Worm (Caenorhabditis elegans) whole organism, L2 larva: ENCODE measurements around the gene C28C12.11.

Experiments
- F13H6.1 ChIP-seq: sonication (generic microtip); optimal IDR thresholded peaks from 2 replicates; lab custom pipeline; 2016; ENCODE audit warnings: missing genetic modification characterization, missing compliant biosample characterization
- Y55F3AM.14 ChIP-seq: fragments of 200-800 bp; sonication (Bioruptor generic); optimal IDR thresholded peaks from 2 replicates; lab custom pipeline; 2018; ENCODE audit warnings: mild to moderate bottlenecking, missing genetic modification characterization, missing compliant biosample characterization
- ZK546.5 ChIP-seq: sonication (generic microtip); optimal IDR thresholded peaks from 2 replicates; lab custom pipeline; 2017; ENCODE audit warnings: missing biosample characterization, missing genetic modification characterization
- alr-1 ChIP-seq: fragments of 150-350 bp; optimal IDR thresholded peaks from 2 replicates; lab custom pipeline; 2014; ENCODE audit warnings: missing biosample characterization, missing genetic modification characterization
- aly-2 ChIP-seq: fragments of 150-350 bp; optimal IDR thresholded peaks from 2 replicates; lab custom pipeline; 2014; ENCODE audit warnings: missing biosample characterization, missing genetic modification characterization
- blmp-1 ChIP-seq: sonication (generic microtip); optimal IDR thresholded peaks from 2 replicates; lab custom pipeline; 2017; ENCODE audit warnings: missing genetic modification characterization, mild to moderate bottlenecking, missing compliant biosample characterization, antibody characterized with exemption, moderate library complexity; ENCODE audit not compliant: insufficient read depth
- ceh-16 ChIP-seq: fragments of 150-350 bp; optimal IDR thresholded peaks from 2 replicates; lab custom pipeline; 2014; ENCODE audit warnings: missing biosample characterization, missing genetic modification characterization
- ceh-82 ChIP-seq: fragments of 150-350 bp; optimal IDR thresholded peaks from 2 replicates; lab custom pipeline; 2014; ENCODE audit warnings: missing biosample characterization, missing genetic modification characterization
- crh-2 ChIP-seq: sonication (generic microtip); optimal IDR thresholded peaks from 2 replicates; lab custom pipeline; 2017; ENCODE audit warnings: missing biosample characterization, missing genetic modification characterization
- dmd-4 ChIP-seq: sonication (generic microtip); optimal IDR thresholded peaks from 2 replicates; lab custom pipeline; 2017; ENCODE audit warnings: missing biosample characterization, missing genetic modification characterization
- egl-27 ChIP-seq: sonication (generic microtip); optimal IDR thresholded peaks from 3 replicates; lab custom pipeline; 2017; ENCODE audit warnings: missing biosample characterization, missing genetic modification reagents, missing genetic modification characterization
- elt-3 ChIP-seq: sonication (generic microtip); optimal IDR thresholded peaks from 2 replicates; lab custom pipeline; 2017; ENCODE audit warnings: missing biosample characterization, missing genetic modification characterization
- fos-1 ChIP-seq: fragments of 150-350 bp; optimal IDR thresholded peaks from 2 replicates; lab custom pipeline; 2014; ENCODE audit warnings: missing biosample characterization, missing genetic modification characterization
- lin-11 ChIP-seq: fragments of 150-350 bp; sonication (generic microtip); optimal IDR thresholded peaks from 2 replicates; lab custom pipeline; 2014; ENCODE audit warnings: missing biosample characterization, missing genetic modification characterization, inconsistent platforms, mixed read lengths
- lin-13 ChIP-seq: fragments of 150-350 bp; optimal IDR thresholded peaks from 2 replicates; lab custom pipeline; 2014; ENCODE audit warnings: missing biosample characterization, missing genetic modification reagents, missing genetic modification characterization
- lin-39 ChIP-seq: fragments of 150-350 bp; optimal IDR thresholded peaks from 2 replicates; lab custom pipeline; 2014; ENCODE audit warnings: missing biosample characterization, missing genetic modification reagents, missing genetic modification characterization
- lsy-2 ChIP-seq, 2 experiments: fragments of 150-350 bp in 1 of 2; sonication (generic microtip) in 1 of 2; optimal IDR thresholded peaks; 2 replicates each; lab custom pipeline; 2014 to 2017; ENCODE audit warnings: missing biosample characterization in 2 of 2, missing genetic modification characterization in 2 of 2
- mab-5 ChIP-seq: fragments of 150-350 bp; optimal IDR thresholded peaks from 2 replicates; lab custom pipeline; 2014; ENCODE audit warnings: missing biosample characterization, missing genetic modification characterization
- mdl-1 ChIP-seq, 2 experiments: fragments of 150-350 bp in 1 of 2; sonication (generic microtip) in 1 of 2; optimal IDR thresholded peaks; 2 replicates each; lab custom pipeline; 2017; ENCODE audit warnings: missing biosample characterization in 2 of 2, missing genetic modification characterization in 2 of 2
- nhr-10 ChIP-seq: sonication (generic microtip); optimal IDR thresholded peaks from 2 replicates; lab custom pipeline; 2017; ENCODE audit warnings: missing biosample characterization, missing genetic modification characterization
- nhr-11 ChIP-seq: fragments of 150-350 bp; optimal IDR thresholded peaks from 2 replicates; lab custom pipeline; 2014; ENCODE audit warnings: missing biosample characterization, missing genetic modification characterization
- nhr-12 ChIP-seq: fragments of 150-350 bp; optimal IDR thresholded peaks from 2 replicates; lab custom pipeline; 2014; ENCODE audit warnings: missing biosample characterization, missing genetic modification characterization
- nhr-21 ChIP-seq: fragments of 150-350 bp; optimal IDR thresholded peaks from 2 replicates; lab custom pipeline; 2014; ENCODE audit warnings: missing biosample characterization, missing genetic modification characterization
- nhr-23 ChIP-seq: fragments of 150-350 bp; optimal IDR thresholded peaks from 2 replicates; lab custom pipeline; 2014; ENCODE audit warnings: missing biosample characterization, missing genetic modification reagents, missing genetic modification characterization
- nhr-25 ChIP-seq: fragments of 150-350 bp; sonication (generic microtip); optimal IDR thresholded peaks from 3 replicates; lab custom pipeline; 2014; ENCODE audit warnings: missing biosample characterization, missing genetic modification characterization
- nhr-6 ChIP-seq: fragments of 150-350 bp; optimal IDR thresholded peaks from 2 replicates; lab custom pipeline; 2014; ENCODE audit warnings: missing biosample characterization, missing genetic modification characterization
- nhr-77 ChIP-seq: fragments of 150-350 bp; optimal IDR thresholded peaks from 2 replicates; lab custom pipeline; 2014; ENCODE audit warnings: missing biosample characterization, missing genetic modification characterization
- peb-1 ChIP-seq: fragments of 150-350 bp; optimal IDR thresholded peaks from 2 replicates; lab custom pipeline; 2014; ENCODE audit warnings: missing biosample characterization, missing genetic modification characterization
- sem-4 ChIP-seq: fragments of 150-350 bp; optimal IDR thresholded peaks from 2 replicates; lab custom pipeline; 2014; ENCODE audit warnings: missing biosample characterization, missing genetic modification reagents, missing genetic modification characterization
- sma-3 ChIP-seq: sonication (generic microtip); optimal IDR thresholded peaks from 2 replicates; lab custom pipeline; 2016; ENCODE audit warnings: missing genetic modification reagents, missing genetic modification characterization, missing compliant biosample characterization
- sma-9 ChIP-seq, 2 experiments: fragments of 150-350 bp in 1 of 2; sonication (generic microtip) in 1 of 2; optimal IDR thresholded peaks; 2 replicates each; lab custom pipeline; 2014 to 2016; ENCODE audit warnings: missing genetic modification characterization in 2 of 2, mild to moderate bottlenecking in 1 of 2, missing biosample characterization in 1 of 2, missing compliant biosample characterization in 1 of 2, missing genetic modification reagents in 1 of 2, moderate library complexity in 1 of 2
- unc-55 ChIP-seq: fragments of 150-350 bp; sonication (generic microtip); optimal IDR thresholded peaks from 3 replicates; lab custom pipeline; 2014; ENCODE audit warnings: missing biosample characterization, missing genetic modification reagents, missing genetic modification characterization
- zag-1 ChIP-seq: fragments of 150-350 bp; optimal IDR thresholded peaks from 2 replicates; lab custom pipeline; 2014; ENCODE audit warnings: missing biosample characterization, missing genetic modification characterization
- ztf-1 ChIP-seq: fragments of 200-800 bp; sonication (Bioruptor generic); conservative IDR thresholded peaks from 2 replicates; pipeline ENCODE4 v1.3.6; 2022; ENCODE audit warnings: missing genetic modification characterization, missing compliant biosample characterization
- ztf-11 ChIP-seq: sonication (generic microtip); optimal IDR thresholded peaks from 2 replicates; lab custom pipeline; 2017; ENCODE audit warnings: missing biosample characterization, missing genetic modification characterization
- ztf-4 ChIP-seq: fragments of 150-350 bp; optimal IDR thresholded peaks from 2 replicates; lab custom pipeline; 2014; ENCODE audit warnings: missing biosample characterization, missing genetic modification characterization

C28C12.11 gene

ce11 chrIV:8460208-8460607, 13.6 kb upstream of the C28C12.11 start, which contains the start of gene ant-1.4:
TSS of gene ant-1.4 (minus strand) at chrIV:8460308.
- TF ChIP-seq nhr-12 (tag; lab: Kevin White, UChicago) (no peak), lin-13 (GFP tag; lab: Kevin White, UChicago) (no peak), nhr-25 (tag; lab: Kevin White, UChicago) (no peak), Y55F3AM.14 (GFP tag; lab: Kevin White, UChicago) (no peak), mdl-1 (tag; optimal IDR thresholded peaks at IDR 0.05; lab: Kevin White, UChicago) (no peak), sem-4 (tag; lab: Kevin White, UChicago) (no peak), F13H6.1 (tag; lab: Kevin White, UChicago) (no peak), blmp-1 (tag; lab: Kevin White, UChicago) (no peak), nhr-21 (tag; lab: Kevin White, UChicago) (no peak), nhr-77 (no peak), ceh-82 (tag; lab: Kevin White, UChicago) (no peak)

- TF ChIP-seq ztf-4 (tag; lab: Kevin White, UChicago): no peak
- TF ChIP-seq ceh-82 (tag; lab: Kevin White, UChicago): no peak
- no peak for TF ChIP-seq nhr-12 (tag; lab: Kevin White, UChicago)
- no peak for TF ChIP-seq blmp-1 (tag; lab: Kevin White, UChicago)
- no peak for TF ChIP-seq fos-1 (tag; lab: Kevin White, UChicago)
- no peak for TF ChIP-seq egl-27 (tag; lab: Kevin White, UChicago)
- no peak for TF ChIP-seq crh-2 (tag; lab: Kevin White, UChicago)
- TF ChIP-seq nhr-6 (tag; lab: Kevin White, UChicago): no peak
- no peak for TF ChIP-seq lsy-2 (tag; optimal IDR thresholded peaks at IDR 0.05; lab: Kevin White, UChicago)
- TF ChIP-seq nhr-10: no peak
These were observed 12.7 kb upstream of the C28C12.11 start for ce11 chrIV:8461177-8461576.

ce11 chrIV:8462376-8462775, 11.5 kb upstream of the C28C12.11 start:
- TF ChIP-seq lin-39 (tag; lab: Kevin White, UChicago) (no peak), aly-2 (tag; lab: Kevin White, UChicago) (no peak), elt-3 (tag; lab: Kevin White, UChicago) (no peak), alr-1 (tag; lab: Kevin White, UChicago) (no peak)

- TF ChIP-seq lsy-2 (tag; optimal IDR thresholded peaks at IDR 0.05; lab: Kevin White, UChicago) (no peak), nhr-21 (tag; lab: Kevin White, UChicago) (peak; percentile 57), peb-1 (tag; lab: Kevin White, UChicago) (no peak), F13H6.1 (tag; lab: Kevin White, UChicago) (no peak), egl-27 (tag; lab: Kevin White, UChicago) (no peak), dmd-4 (no peak), sma-9 (GFP tag; optimal IDR thresholded peaks at IDR 0.05; lab: Kevin White, UChicago) (peak; percentile 78), sma-9 (tag; optimal IDR thresholded peaks at IDR 0.05; lab: Kevin White, UChicago) (no peak), lin-13 (GFP tag; lab: Kevin White, UChicago) (no peak), nhr-10 (no peak), unc-55 (GFP tag; lab: Kevin White, UChicago) (no peak), nhr-25 (tag; lab: Kevin White, UChicago) (peak; percentile 71), ztf-1 (GFP tag; lab: Robert Waterston, UW) (no peak), ZK546.5 (tag; lab: Kevin White, UChicago) (no peak), mab-5 (peak; percentile 27), nhr-11 (tag; lab: Kevin White, UChicago) (no peak), sma-3 (GFP tag; lab: Kevin White, UChicago) (peak; percentile 44), crh-2 (tag; lab: Kevin White, UChicago) (peak; percentile 14), ztf-11 (no peak), mdl-1 (tag; optimal IDR thresholded peaks at IDR 0.05; lab: Kevin White, UChicago) (peak in 1 of 2 experiments; percentile 12), blmp-1 (tag; lab: Kevin White, UChicago) (peak; percentile 55)
These were observed 10.8 kb upstream of the C28C12.11 start for ce11 chrIV:8463069-8463468.

- TF ChIP-seq ceh-16 (tag; lab: Kevin White, UChicago): no peak
- no peak for TF ChIP-seq ztf-4 (tag; lab: Kevin White, UChicago)
- no peak for TF ChIP-seq lin-11
- TF ChIP-seq crh-2 (tag; lab: Kevin White, UChicago): no peak
- no peak for TF ChIP-seq Y55F3AM.14 (GFP tag; lab: Kevin White, UChicago)
- TF ChIP-seq nhr-23 (tag; lab: Kevin White, UChicago): no peak
- no peak for TF ChIP-seq unc-55 (GFP tag; lab: Kevin White, UChicago)
- no peak for TF ChIP-seq zag-1 (tag; lab: Kevin White, UChicago)
- TF ChIP-seq nhr-77: no peak
- TF ChIP-seq, all 48 proteins: peak for 0
These were observed 10.1 kb upstream of the C28C12.11 start, which contains the start of gene str-176 for ce11 chrIV:8463716-8464115. TSS of gene str-176 (minus strand) at chrIV:8463816.
